Fruit fly (Drosophila melanogaster) S2 (cell line): Measurements from ENCODE around the gene ocn.

Source experiments
- CG8478 ChIP-seq: fragments of >200 bp; optimal IDR thresholded peaks from 2 replicates; lab custom pipeline; 2018
- CTCF ChIP-seq, 2 experiments: fragments of >200 bp; optimal IDR thresholded peaks; 2 replicates each; lab custom pipeline; 2018

- TF ChIP-seq CG8478: no peak
- no peak for TF ChIP-seq CTCF (optimal IDR thresholded peaks at IDR 0.05; lab: Kevin White, UChicago)
These were observed 18.5 kb upstream of the ocn start, which contains the start of the genes Rpp14b and spn-A for dm6 chr3R:30055915-30056544.
